Worm (Caenorhabditis elegans) whole organism, young adult: ENCODE data around the gene ccf-1.

Source experiments
- F23B12.7 ChIP-seq: sonication (generic microtip); optimal IDR thresholded peaks from 2 replicates; lab custom pipeline; 2017; ENCODE audit warnings: missing genetic modification characterization, mild to moderate bottlenecking, missing compliant biosample characterization, antibody characterized with exemption, moderate library complexity; ENCODE audit not compliant: insufficient read depth
- K11D2.4 ChIP-seq: fragments of 200-800 bp; sonication (Bioruptor generic); IDR thresholded peaks from 2 replicates; pipeline ENCODE4 v1.3.6; 2022; ENCODE audit warnings: missing genetic modification reagents, missing genetic modification characterization, missing compliant biosample characterization
- ama-1 ChIP-seq, 3 experiments: fragments of 150-350 bp in 1 of 3; sonication (generic microtip) in 2 of 3; optimal IDR thresholded peaks; 2 replicates each; lab custom pipeline; 2014 to 2018; ENCODE audit warnings: missing biosample characterization in 2 of 3, missing genetic modification characterization in 2 of 3, missing genetic modification reagents in 2 of 3
- atf-7 ChIP-seq: sonication (generic microtip); optimal IDR thresholded peaks from 2 replicates; lab custom pipeline; 2017; ENCODE audit warnings: mild to moderate bottlenecking, missing genetic modification characterization, missing compliant biosample characterization
- efl-1 ChIP-seq: fragments of 150-350 bp; optimal IDR thresholded peaks from 2 replicates; lab custom pipeline; 2014; ENCODE audit warnings: missing biosample characterization, missing genetic modification reagents, missing genetic modification characterization
- ets-4 ChIP-seq: fragments of 200-800 bp; sonication (Bioruptor generic); optimal IDR thresholded peaks from 2 replicates; lab custom pipeline; 2018; ENCODE audit warnings: mild to moderate bottlenecking, missing genetic modification characterization, missing compliant biosample characterization
- him-1 ChIP-seq: sonication (generic microtip); optimal IDR thresholded peaks from 2 replicates; lab custom pipeline; 2016; ENCODE audit warnings: missing genotype, missing genetic modification reagents, missing genetic modification characterization, missing compliant biosample characterization
- madf-6 ChIP-seq: fragments of 200-800 bp; sonication (Bioruptor generic); IDR thresholded peaks from 2 replicates; pipeline ENCODE4 v1.3.6; 2022; ENCODE audit warnings: missing genetic modification reagents, missing genetic modification characterization, missing compliant biosample characterization
- nhr-90 ChIP-seq: sonication (generic microtip); optimal IDR thresholded peaks from 2 replicates; lab custom pipeline; 2016; ENCODE audit warnings: missing genotype, mild to moderate bottlenecking, missing genetic modification characterization, missing compliant biosample characterization
- repo-1 ChIP-seq: sonication (generic microtip); optimal IDR thresholded peaks from 2 replicates; lab custom pipeline; 2017; ENCODE audit warnings: mild to moderate bottlenecking, missing genetic modification characterization, missing compliant biosample characterization
- snpc-4 ChIP-seq, 5 experiments: fragments of 150-350 bp in 1 of 5; sonication (generic microtip) in 4 of 5; optimal IDR thresholded peaks; 2 replicates each; lab custom pipeline; 2014 to 2018; ENCODE audit warnings: missing genetic modification characterization in 5 of 5, missing biosample characterization in 3 of 5, antibody characterized with exemption in 2 of 5, mild to moderate bottlenecking in 2 of 5, missing compliant biosample characterization in 2 of 5, missing genotype in 2 of 5, moderate library complexity in 2 of 5, missing genetic modification reagents in 1 of 5

- TF ChIP-seq nhr-90 (tag; lab: Kevin White, UChicago) (no peak), F23B12.7 (no peak), ama-1 (optimal IDR thresholded peaks at IDR 0.05; lab: Kevin White, UChicago) (no peak), ama-1 (GFP tag; optimal IDR thresholded peaks at IDR 0.05; lab: Kevin White, UChicago) (no peak), atf-7 (no peak), madf-6 (no peak), repo-1 (tag; lab: Kevin White, UChicago) (no peak), him-1 (tag; lab: Kevin White, UChicago) (no peak), snpc-4 (GFP tag; optimal IDR thresholded peaks at IDR 0.05; lab: Kevin White, UChicago) (peak; percentile 17), snpc-4 (tag; optimal IDR thresholded peaks at IDR 0.05; lab: Kevin White, UChicago) (peak in 3 of 4 experiments; percentile 29 to 48 (median 38)), ets-4 (GFP tag; lab: Kevin White, UChicago) (no peak), efl-1 (GFP tag; lab: Kevin White, UChicago) (no peak), K11D2.4 (no peak)
Observed at ce11 chrIII:11935948-11936280, 15.9 kb upstream of the ccf-1 start.
